Worm (Caenorhabditis elegans) whole organism, L1 larva: ENCODE measurements around the gene rpoa-49.
A peak's percentile ranks its signal among the peaks of the same experiment; 100 is the strongest.

Source experiments
- C04F5.9 ChIP-seq: sonication (generic microtip); optimal IDR thresholded peaks from 2 replicates; lab custom pipeline; 2016; ENCODE audit warnings: missing genetic modification characterization, missing compliant biosample characterization
- C16A3.4 ChIP-seq: fragments of 150-350 bp; optimal IDR thresholded peaks from 2 replicates; lab custom pipeline; 2014; ENCODE audit warnings: missing biosample characterization, missing genetic modification characterization
- C34B4.2 ChIP-seq: sonication (generic microtip); optimal IDR thresholded peaks from 2 replicates; lab custom pipeline; 2017; ENCODE audit warnings: mild to moderate bottlenecking, missing genetic modification characterization, missing compliant biosample characterization
- Y116A8C.19 ChIP-seq: sonication (generic microtip); optimal IDR thresholded peaks from 2 replicates; lab custom pipeline; 2016; ENCODE audit warnings: missing compliant biosample characterization, missing genetic modification characterization, borderline replicate concordance
- aha-1 ChIP-seq: fragments of 150-350 bp; optimal IDR thresholded peaks from 2 replicates; lab custom pipeline; 2014; ENCODE audit warnings: missing biosample characterization, missing genetic modification characterization
- alr-1 ChIP-seq: fragments of 200-800 bp; sonication (Bioruptor generic); optimal IDR thresholded peaks from 2 replicates; lab custom pipeline; 2018; ENCODE audit warnings: borderline replicate concordance, mild to moderate bottlenecking, missing genetic modification characterization, missing compliant biosample characterization
- aly-2 ChIP-seq: fragments of 150-350 bp; optimal IDR thresholded peaks from 2 replicates; lab custom pipeline; 2014; ENCODE audit warnings: missing biosample characterization, missing genetic modification characterization
- blmp-1 ChIP-seq: fragments of 150-350 bp; optimal IDR thresholded peaks from 2 replicates; lab custom pipeline; 2014; ENCODE audit warnings: missing biosample characterization, missing genetic modification characterization
- ceh-63 ChIP-seq: fragments of 200-800 bp; sonication (Bioruptor generic); optimal IDR thresholded peaks from 2 replicates; lab custom pipeline; 2018; ENCODE audit warnings: mild to moderate bottlenecking, missing genetic modification characterization, missing compliant biosample characterization
- ceh-82 ChIP-seq, 3 experiments: fragments of 150-350 bp in 1 of 3; sonication (generic microtip) in 2 of 3; optimal IDR thresholded peaks; 2 replicates each; lab custom pipeline; 2014 to 2017; ENCODE audit warnings: missing biosample characterization in 3 of 3, missing genetic modification characterization in 3 of 3
- ceh-88 ChIP-seq: fragments of 200-800 bp; sonication (Bioruptor generic); IDR thresholded peaks from 2 replicates; pipeline ENCODE4 v1.3.6; 2022; ENCODE audit warnings: missing genetic modification characterization, missing compliant biosample characterization
- ceh-90 ChIP-seq: sonication (generic microtip); optimal IDR thresholded peaks from 2 replicates; lab custom pipeline; 2016; ENCODE audit warnings: missing genetic modification characterization, missing compliant biosample characterization
- ces-1 ChIP-seq: fragments of 150-350 bp; optimal IDR thresholded peaks from 2 replicates; lab custom pipeline; 2014; ENCODE audit warnings: missing biosample characterization, missing genetic modification reagents, missing genetic modification characterization
- dsc-1 ChIP-seq: sonication (generic microtip); optimal IDR thresholded peaks from 2 replicates; lab custom pipeline; 2016; ENCODE audit warnings: mild to moderate bottlenecking, missing genetic modification characterization, missing compliant biosample characterization
- egl-13 ChIP-seq: sonication (generic microtip); optimal IDR thresholded peaks from 2 replicates; lab custom pipeline; 2016; ENCODE audit warnings: missing genotype, missing genetic modification reagents, missing genetic modification characterization, missing compliant biosample characterization
- elt-2 ChIP-seq: sonication (generic microtip); optimal IDR thresholded peaks from 2 replicates; lab custom pipeline; 2016; ENCODE audit warnings: missing genetic modification characterization, mild to moderate bottlenecking, inconsistent platforms, missing compliant biosample characterization, missing genetic modification reagents
- elt-3 ChIP-seq, 6 experiments: fragments of 150-350 bp in 1 of 6; sonication (generic microtip); optimal IDR thresholded peaks; 2 replicates each; lab custom pipeline; 2017 to 2018; ENCODE audit warnings: missing biosample characterization in 6 of 6, missing genetic modification characterization in 6 of 6, inconsistent platforms in 1 of 6
- ets-5 ChIP-seq: fragments of 200-800 bp; sonication (Bioruptor generic); IDR thresholded peaks from 2 replicates; pipeline ENCODE4 v1.3.6; 2022; ENCODE audit warnings: missing genetic modification characterization, missing compliant biosample characterization
- fkh-4 ChIP-seq: sonication (generic microtip); optimal IDR thresholded peaks from 2 replicates; lab custom pipeline; 2016; ENCODE audit warnings: missing compliant biosample characterization, missing genetic modification characterization, borderline replicate concordance
- fkh-8 ChIP-seq: sonication (generic microtip); optimal IDR thresholded peaks from 2 replicates; lab custom pipeline; 2016; ENCODE audit warnings: mild to moderate bottlenecking, missing genetic modification characterization, missing compliant biosample characterization
- fos-1 ChIP-seq: fragments of 150-350 bp; optimal IDR thresholded peaks from 2 replicates; lab custom pipeline; 2014; ENCODE audit warnings: missing biosample characterization, missing genetic modification characterization
- grh-1 ChIP-seq: fragments of 200-800 bp; sonication (Bioruptor generic); IDR thresholded peaks from 2 replicates; pipeline ENCODE4 v1.3.6; 2022; ENCODE audit warnings: missing genetic modification reagents, missing genetic modification characterization, missing compliant biosample characterization
- hpl-2 ChIP-seq: fragments of 150-350 bp; optimal IDR thresholded peaks from 2 replicates; lab custom pipeline; 2014; ENCODE audit warnings: missing biosample characterization, missing genetic modification reagents, missing genetic modification characterization
- isw-1 ChIP-seq: fragments of 200-800 bp; sonication (Bioruptor generic); IDR thresholded peaks from 2 replicates; pipeline ENCODE4 v1.3.6; 2022; ENCODE audit warnings: missing genetic modification characterization, missing compliant biosample characterization
- lin-13 ChIP-seq: fragments of 150-350 bp; optimal IDR thresholded peaks from 2 replicates; lab custom pipeline; 2014; ENCODE audit warnings: missing biosample characterization, missing genetic modification reagents, missing genetic modification characterization
- lin-14 ChIP-seq: fragments of 200-800 bp; sonication (Bioruptor generic); optimal IDR thresholded peaks from 2 replicates; lab custom pipeline; 2018; ENCODE audit warnings: mild to moderate bottlenecking, missing genetic modification characterization, moderate library complexity, missing compliant biosample characterization
- lin-15B ChIP-seq: fragments of 150-350 bp; sonication (generic microtip); optimal IDR thresholded peaks from 3 replicates; lab custom pipeline; 2014; ENCODE audit warnings: missing biosample characterization, missing genetic modification characterization
- lin-35 ChIP-seq, 2 experiments: fragments of 150-350 bp; optimal IDR thresholded peaks; 2 replicates each; lab custom pipeline; 2014; ENCODE audit warnings: missing biosample characterization in 2 of 2, missing genetic modification characterization in 2 of 2, missing genetic modification reagents in 2 of 2
- lin-39 ChIP-seq: fragments of 150-350 bp; optimal IDR thresholded peaks from 2 replicates; lab custom pipeline; 2014; ENCODE audit warnings: missing biosample characterization, missing genetic modification reagents, missing genetic modification characterization
- lsy-2 ChIP-seq, 2 experiments: fragments of 150-350 bp; optimal IDR thresholded peaks; 2 replicates each; lab custom pipeline; 2014; ENCODE audit warnings: missing biosample characterization in 2 of 2, missing genetic modification characterization in 2 of 2
- mef-2 ChIP-seq: fragments of 150-350 bp; optimal IDR thresholded peaks from 2 replicates; lab custom pipeline; 2014; ENCODE audit warnings: missing biosample characterization, missing genetic modification characterization
- nhr-11 ChIP-seq: fragments of 150-350 bp; optimal IDR thresholded peaks from 2 replicates; lab custom pipeline; 2014; ENCODE audit warnings: missing biosample characterization, missing genetic modification characterization
- nhr-12 ChIP-seq: sonication (generic microtip); optimal IDR thresholded peaks from 2 replicates; lab custom pipeline; 2017; ENCODE audit warnings: missing biosample characterization, missing genetic modification characterization
- nhr-19 ChIP-seq: fragments of 200-800 bp; sonication (Bioruptor generic); conservative IDR thresholded peaks from 2 replicates; pipeline ENCODE4 v1.3.6; 2022; ENCODE audit warnings: missing genetic modification characterization, missing compliant biosample characterization
- nhr-237 ChIP-seq: fragments of 150-350 bp; optimal IDR thresholded peaks from 2 replicates; lab custom pipeline; 2014; ENCODE audit warnings: missing biosample characterization, missing genetic modification characterization
- nhr-28 ChIP-seq: fragments of 150-350 bp; optimal IDR thresholded peaks from 2 replicates; lab custom pipeline; 2014; ENCODE audit warnings: missing biosample characterization, missing genetic modification characterization
- nhr-47 ChIP-seq: sonication (generic microtip); optimal IDR thresholded peaks from 2 replicates; lab custom pipeline; 2016; ENCODE audit warnings: mild to moderate bottlenecking, missing genetic modification characterization, moderate library complexity, missing compliant biosample characterization
- nhr-77 ChIP-seq: fragments of 150-350 bp; optimal IDR thresholded peaks from 2 replicates; lab custom pipeline; 2014; ENCODE audit warnings: missing biosample characterization, missing genetic modification characterization
- nhr-84 ChIP-seq: sonication (generic microtip); optimal IDR thresholded peaks from 2 replicates; lab custom pipeline; 2017; ENCODE audit warnings: missing biosample characterization, missing genetic modification characterization
- nhr-85 ChIP-seq: sonication (generic microtip); peaks from one replicate; lab custom pipeline; 2016; ENCODE audit warnings: missing genetic modification characterization, inconsistent platforms, missing compliant biosample characterization
- nhr-90 ChIP-seq: sonication (generic microtip); optimal IDR thresholded peaks from 2 replicates; lab custom pipeline; 2016; ENCODE audit warnings: mild to moderate bottlenecking, missing genetic modification characterization, missing compliant biosample characterization; ENCODE audit not compliant: poor library complexity
- pqm-1 ChIP-seq: sonication (generic microtip); optimal IDR thresholded peaks from 3 replicates; lab custom pipeline; 2017; ENCODE audit warnings: missing biosample characterization, missing genetic modification characterization
- rnt-1 ChIP-seq: sonication (generic microtip); optimal IDR thresholded peaks from 2 replicates; lab custom pipeline; 2016; ENCODE audit warnings: mild to moderate bottlenecking, missing genetic modification characterization, moderate library complexity, missing compliant biosample characterization
- skn-1 ChIP-seq: fragments of 150-350 bp; optimal IDR thresholded peaks from 2 replicates; lab custom pipeline; 2014; ENCODE audit warnings: missing biosample characterization, missing genetic modification characterization
- snu-23 ChIP-seq: sonication (generic microtip); optimal IDR thresholded peaks from 2 replicates; lab custom pipeline; 2016; ENCODE audit warnings: missing genetic modification characterization, missing compliant biosample characterization
- sup-37 ChIP-seq: fragments of 200-800 bp; sonication (Bioruptor generic); optimal IDR thresholded peaks from 2 replicates; lab custom pipeline; 2018; ENCODE audit warnings: mild to moderate bottlenecking, missing genetic modification characterization, missing compliant biosample characterization
- swsn-7 ChIP-seq: sonication (generic microtip); optimal IDR thresholded peaks from 2 replicates; lab custom pipeline; 2016; ENCODE audit warnings: missing genetic modification characterization, missing compliant biosample characterization
- tbx-2 ChIP-seq: sonication (generic microtip); optimal IDR thresholded peaks from 2 replicates; lab custom pipeline; 2016; ENCODE audit warnings: missing genetic modification characterization, missing compliant biosample characterization
- tlp-1 ChIP-seq: fragments of 150-350 bp; optimal IDR thresholded peaks from 2 replicates; lab custom pipeline; 2014; ENCODE audit warnings: missing biosample characterization, missing genetic modification characterization
- unc-62 ChIP-seq: fragments of 150-350 bp; optimal IDR thresholded peaks from 2 replicates; lab custom pipeline; 2014; ENCODE audit warnings: missing biosample characterization, missing genetic modification reagents, missing genetic modification characterization
- vab-15 ChIP-seq: sonication (generic microtip); optimal IDR thresholded peaks from 2 replicates; lab custom pipeline; 2017; ENCODE audit warnings: missing genotype, mild to moderate bottlenecking, missing genetic modification characterization, missing compliant biosample characterization
- zag-1 ChIP-seq: fragments of 150-350 bp; optimal IDR thresholded peaks from 2 replicates; lab custom pipeline; 2014; ENCODE audit warnings: missing biosample characterization, missing genetic modification characterization
- zip-4 ChIP-seq: fragments of 200-800 bp; sonication (Bioruptor generic); optimal IDR thresholded peaks from 2 replicates; lab custom pipeline; 2018; ENCODE audit warnings: mild to moderate bottlenecking, missing genetic modification characterization, moderate library complexity, missing compliant biosample characterization
- ztf-4 ChIP-seq: fragments of 150-350 bp; optimal IDR thresholded peaks from 2 replicates; lab custom pipeline; 2014; ENCODE audit warnings: missing biosample characterization, missing genetic modification characterization

The rpoa-49 gene

DNA sequence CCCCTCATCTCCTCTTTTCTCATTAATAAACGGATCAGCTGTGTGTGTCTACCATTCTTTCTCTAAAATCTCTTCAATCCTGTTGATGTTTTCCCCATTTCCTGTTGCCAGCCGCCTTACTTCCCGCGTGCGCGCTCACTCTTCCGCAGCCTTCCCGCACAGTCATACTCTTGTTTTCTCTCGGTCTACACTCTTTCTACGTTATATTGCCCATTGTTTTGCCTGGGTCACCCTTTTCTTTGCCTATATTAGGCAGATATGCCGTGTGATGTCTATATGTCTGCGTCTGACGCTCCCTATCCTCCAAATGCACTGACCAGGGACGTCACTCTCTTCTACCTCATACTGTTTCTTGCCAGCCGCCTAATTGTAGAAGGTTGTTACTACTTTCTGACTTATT is 21.5 kb downstream of the rpoa-49 start:
- TF ChIP-seq ets-5 (GFP tag; lab: Robert Waterston, UW) (no peak), lin-39 (tag; lab: Kevin White, UChicago) (no peak), sup-37 (no peak), zag-1 (no peak), nhr-84 (tag; lab: Kevin White, UChicago) (no peak), Y116A8C.19 (tag; lab: Kevin White, UChicago) (no peak), nhr-11 (tag; lab: Kevin White, UChicago) (no peak), dsc-1 (tag; lab: Kevin White, UChicago) (no peak), tbx-2 (tag; lab: Kevin White, UChicago) (peak; percentile 0), egl-13 (tag; lab: Kevin White, UChicago) (no peak), lin-15B (tag; lab: Kevin White, UChicago) (no peak), lin-14 (GFP tag; lab: Kevin White, UChicago) (peak; percentile 80), nhr-19 (GFP tag; lab: Robert Waterston, UW) (no peak), nhr-85 (tag; lab: Kevin White, UChicago) (peak; percentile 92), ceh-63 (GFP tag; lab: Kevin White, UChicago) (no peak), tlp-1 (tag; lab: Kevin White, UChicago) (no peak), grh-1 (GFP tag; lab: Robert Waterston, UW) (peak; percentile 33; the same call in 1 of the 2 replicates), lsy-2 (tag; optimal IDR thresholded peaks at IDR 0.05; lab: Kevin White, UChicago) (peak in 1 of 2 experiments; percentile 61), swsn-7 (tag; lab: Kevin White, UChicago) (peak; percentile 33), ceh-88 (no peak), lin-13 (GFP tag; lab: Kevin White, UChicago) (no peak), C34B4.2 (no peak), zip-4 (GFP tag; lab: Kevin White, UChicago) (no peak), C16A3.4 (peak; percentile 21), alr-1 (tag; lab: Kevin White, UChicago) (no peak), rnt-1 (tag; lab: Kevin White, UChicago) (no peak), fos-1 (tag; lab: Kevin White, UChicago) (peak; percentile 22), skn-1 (no peak), elt-2 (tag; lab: Kevin White, UChicago) (no peak), lin-35 (GFP tag; optimal IDR thresholded peaks at IDR 0.05; lab: Kevin White, UChicago) (peak in 1 of 2 experiments; percentile 62), aha-1 (tag; lab: Kevin White, UChicago) (no peak), vab-15 (tag; lab: Kevin White, UChicago) (no peak), nhr-28 (tag; lab: Kevin White, UChicago) (no peak), snu-23 (GFP tag; lab: Kevin White, UChicago) (peak; percentile 71), nhr-90 (peak; percentile 68), fkh-8 (tag; lab: Kevin White, UChicago) (no peak), nhr-77 (tag; lab: Kevin White, UChicago) (no peak), nhr-47 (peak; percentile 54), hpl-2 (GFP tag; lab: Kevin White, UChicago) (no peak), blmp-1 (tag; lab: Kevin White, UChicago) (peak; percentile 88), nhr-12 (tag; lab: Kevin White, UChicago) (no peak), isw-1 (GFP tag; lab: Robert Waterston, UW) (no peak), elt-3 (tag; optimal IDR thresholded peaks at IDR 0.05; lab: Kevin White, UChicago) (peak in 3 of 6 experiments; percentile 41 to 63 (median 47)), ces-1 (GFP tag; lab: Kevin White, UChicago) (no peak), unc-62 (no peak), C04F5.9 (no peak), fkh-4 (tag; lab: Kevin White, UChicago) (no peak), mef-2 (tag; lab: Kevin White, UChicago) (no peak), ceh-90 (tag; lab: Kevin White, UChicago) (no peak), ceh-82 (tag; optimal IDR thresholded peaks at IDR 0.05; lab: Kevin White, UChicago) (peak in 1 of 3 experiments; percentile 9), ztf-4 (tag; lab: Kevin White, UChicago) (peak; percentile 21), aly-2 (tag; lab: Kevin White, UChicago) (no peak), nhr-237 (no peak), pqm-1 (no peak)
